Fruit fly (Drosophila melanogaster): ENCODE data around the gene CG18178.

CG18178 gene

DNA sequence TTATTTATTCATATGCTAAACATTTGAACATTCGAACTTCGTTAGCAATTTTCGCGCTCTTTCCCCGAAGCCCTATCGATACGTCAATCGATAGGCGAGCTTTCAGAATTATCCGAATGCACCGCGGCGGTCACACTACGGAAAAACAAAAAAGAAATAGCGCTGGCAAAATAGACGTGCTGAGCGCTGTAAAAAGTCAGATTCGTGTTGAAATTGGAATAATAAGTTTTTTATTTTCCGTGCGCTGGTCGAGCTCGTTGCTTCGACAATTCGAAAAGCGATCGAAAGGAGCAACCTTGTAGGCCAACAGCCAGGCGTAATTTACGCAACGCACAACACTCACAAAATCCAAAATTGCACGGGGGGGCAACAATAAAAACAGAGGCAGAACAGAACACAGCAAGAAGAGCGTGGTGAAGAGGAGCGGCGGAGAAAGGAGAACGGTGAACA lies 20.7 kb downstream of the CG18178 start, which contains the start of gene Ubc4 (continued):
- TF ChIP-seq CG10979 (tag; optimal IDR thresholded peaks at IDR 0.05) = no peak
- no peak for TF ChIP-seq CG3995 (GFP tag; optimal IDR thresholded peaks at IDR 0.05)
- TF ChIP-seq ERR (GFP tag; optimal IDR thresholded peaks at IDR 0.05) = peak; percentile 8
- TF ChIP-seq CG14710 (tag; optimal IDR thresholded peaks at IDR 0.05) = peak; percentile 12
- TF ChIP-seq Jarid2 (GFP tag; optimal IDR thresholded peaks at IDR 0.05) = peak; percentile 11
- TF ChIP-seq Doc3 (GFP tag; IDR thresholded peaks at IDR 0.05; ENCODE audit: partially characterized antibody) = peak; percentile 73
- TF ChIP-seq CG14441 (GFP tag; IDR thresholded peaks at IDR 0.05) = no peak
- TF ChIP-seq dmrt11E (tag; optimal IDR thresholded peaks at IDR 0.05) = no peak
- TF ChIP-seq vfl (GFP tag; optimal IDR thresholded peaks at IDR 0.05) = peak; percentile 13
- TF ChIP-seq CG7987 (GFP tag; optimal IDR thresholded peaks at IDR 0.05) = peak; percentile 3
- TF ChIP-seq trem (tag; optimal IDR thresholded peaks at IDR 0.05) = peak; percentile 0
- no peak for TF ChIP-seq CG5953 (GFP tag; IDR thresholded peaks at IDR 0.05)
- peak; percentile 92 for TF ChIP-seq pzg (GFP tag; optimal IDR thresholded peaks at IDR 0.05)
- no peak; the same call in 1 of the 2 replicates for TF ChIP-seq Atf6 (GFP tag; IDR thresholded peaks at IDR 0.05)
- no peak for TF ChIP-seq CG15479 (GFP tag; optimal IDR thresholded peaks at IDR 0.05)
- 0 out of 2 replicates have a peak, but pooled peaks have one; percentile 11 for TF ChIP-seq stc (GFP tag; IDR thresholded peaks at IDR 0.05)
- peak; percentile 53 for TF ChIP-seq sens (GFP tag)
- TF ChIP-seq Rx (GFP tag; IDR thresholded peaks at IDR 0.05) = no peak
- TF ChIP-seq CG2712 (tag; optimal IDR thresholded peaks at IDR 0.05) = peak; percentile 15
- TF ChIP-seq pho (GFP tag; optimal IDR thresholded peaks at IDR 0.05) = peak; percentile 28
- TF ChIP-seq knrl (GFP tag; IDR thresholded peaks at IDR 0.05; ENCODE audit: partially characterized antibody) = peak; percentile 83
- TF ChIP-seq org-1 (GFP tag; optimal IDR thresholded peaks at IDR 0.05) = no peak
- TF ChIP-seq CG9876 (GFP tag; optimal IDR thresholded peaks at IDR 0.05) = no peak
- no peak for TF ChIP-seq CG31441 (GFP tag; IDR thresholded peaks at IDR 0.05)
- no peak for TF ChIP-seq Hey (tag; optimal IDR thresholded peaks at IDR 0.05)
- TF ChIP-seq nau (GFP tag; optimal IDR thresholded peaks at IDR 0.05) = no peak
- TF ChIP-seq repo (GFP tag; optimal IDR thresholded peaks at IDR 0.05) = peak; percentile 8
- TF ChIP-seq CG34376 (GFP tag; optimal IDR thresholded peaks at IDR 0.05) = peak; percentile 3
- peak; percentile 5 for TF ChIP-seq Abd-B (GFP tag; optimal IDR thresholded peaks at IDR 0.05)
- no peak for TF ChIP-seq CG12104 (GFP tag; optimal IDR thresholded peaks at IDR 0.05)
- no peak for TF ChIP-seq prd (optimal IDR thresholded peaks at IDR 0.05)
- 0 out of 3 replicates have a peak, but pooled peaks have one; percentile 10 for TF ChIP-seq prd (GFP tag; IDR thresholded peaks at IDR 0.05)
- TF ChIP-seq Scr (GFP tag; IDR thresholded peaks at IDR 0.05; ENCODE audit: partially characterized antibody) = peak; percentile 81
- 0 out of 3 replicates have a peak, but pooled peaks have one; percentile 28 for TF ChIP-seq CG34422 (GFP tag; IDR thresholded peaks at IDR 0.05)
- TF ChIP-seq CG16863 (GFP tag; optimal IDR thresholded peaks at IDR 0.05) = no peak
- peak; percentile 69 for TF ChIP-seq CG9797 (GFP tag; optimal IDR thresholded peaks at IDR 0.05)
- TF ChIP-seq Usf (GFP tag; optimal IDR thresholded peaks at IDR 0.05) = no peak
- no peak for TF ChIP-seq CG2678 (tag; optimal IDR thresholded peaks at IDR 0.05)
- no peak for TF ChIP-seq CG6272 (GFP tag; IDR thresholded peaks at IDR 0.05)
- peak; percentile 71 for TF ChIP-seq vnd (GFP tag; IDR thresholded peaks at IDR 0.05; ENCODE audit: partially characterized antibody)
- no peak for TF ChIP-seq CG2889 (GFP tag; IDR thresholded peaks at IDR 0.05)
- TF ChIP-seq CG12155 (GFP tag; optimal IDR thresholded peaks at IDR 0.05) = no peak

DNA sequence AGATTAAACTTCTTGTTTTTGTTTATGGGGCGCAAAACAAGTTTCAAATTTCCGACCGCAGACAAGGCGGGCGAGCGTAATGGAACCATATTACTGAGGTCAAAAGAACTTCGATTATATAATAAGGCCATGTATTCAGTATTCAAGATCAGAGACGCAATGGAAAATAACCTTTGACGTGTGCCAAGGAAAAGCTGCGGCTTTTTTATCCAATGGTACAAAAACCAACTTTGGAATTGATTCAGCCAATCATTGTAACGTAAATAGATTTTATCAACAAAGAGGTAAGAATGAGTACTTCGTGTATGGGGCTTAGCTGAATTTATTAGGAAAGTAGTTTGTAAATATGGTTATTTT lies 21.4 kb downstream of the CG18178 start:
- no peak for TF ChIP-seq dpn (GFP tag; optimal IDR thresholded peaks at IDR 0.05)
- TF ChIP-seq CG2875 (GFP tag; optimal IDR thresholded peaks at IDR 0.05) = no peak
- no peak for TF ChIP-seq tx (GFP tag; optimal IDR thresholded peaks at IDR 0.05)
- TF ChIP-seq fd64A (GFP tag; optimal IDR thresholded peaks at IDR 0.05) = no peak
- no peak for TF ChIP-seq z (GFP tag; IDR thresholded peaks at IDR 0.05)
- TF ChIP-seq CG10147 (GFP tag; optimal IDR thresholded peaks at IDR 0.05) = no peak
- TF ChIP-seq CG11560 (tag; IDR thresholded peaks at IDR 0.05) = no peak
- TF ChIP-seq CG18262 (tag; optimal IDR thresholded peaks at IDR 0.05) = no peak
- no peak for TF ChIP-seq stwl (tag; optimal IDR thresholded peaks at IDR 0.05)
- peak; percentile 56 for TF ChIP-seq Nf-YB (GFP tag; optimal IDR thresholded peaks at IDR 0.05)
- TF ChIP-seq pzg (GFP tag; optimal IDR thresholded peaks at IDR 0.05) = no peak
- TF ChIP-seq Pdp1 (GFP tag; optimal IDR thresholded peaks at IDR 0.05) = peak in 1 of 2 experiments; percentile 94
- no peak for TF ChIP-seq CG18476 (GFP tag; optimal IDR thresholded peaks at IDR 0.05)

All from whole organism, embryonic.